Worm (Caenorhabditis elegans): ENCODE measurements around the gene F42F12.14.

Gene F42F12.14

ce11 chrX:12367498-12367897 lies 19.1 kb downstream of the F42F12.14 start (continued):
- TF ChIP-seq nhr-6 (tag; optimal IDR thresholded peaks at IDR 0.05) (no peak), lir-3 (tag; optimal IDR thresholded peaks at IDR 0.05) (no peak)

DNA sequence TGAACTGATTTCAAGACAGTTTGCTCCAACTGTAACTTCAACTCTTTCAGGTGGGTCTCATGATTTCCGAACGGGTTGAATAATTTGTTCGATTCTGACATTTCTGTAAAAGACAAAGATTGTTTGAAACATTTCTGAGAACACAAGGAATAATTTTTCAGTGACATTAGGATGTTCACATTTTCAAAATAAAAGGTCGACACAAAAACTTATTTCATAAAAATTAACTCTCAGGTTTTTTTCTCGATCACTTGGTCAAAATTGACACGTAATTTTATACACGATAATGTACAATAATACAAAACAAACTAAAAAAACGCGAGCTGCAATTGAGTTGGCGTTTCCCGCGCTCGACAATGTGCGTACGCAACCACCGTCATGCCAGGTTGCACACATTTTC lies 22.9 kb downstream of the F42F12.14 start, which contains the start of gene rif-1.2:
TSS of gene rif-1.2 (minus strand) at position 101 of the 400 bp plus-strand sequence.
- TF ChIP-seq ZK546.5 (tag; optimal IDR thresholded peaks at IDR 0.05) (no peak), ztf-11 (tag; optimal IDR thresholded peaks at IDR 0.05) (no peak), Y105C5A.15 (GFP tag; IDR thresholded peaks at IDR 0.05) (no peak), egl-27 (tag; optimal IDR thresholded peaks at IDR 0.05) (no peak), spr-1 (tag; optimal IDR thresholded peaks at IDR 0.05) (no peak), nhr-10 (tag; optimal IDR thresholded peaks at IDR 0.05) (no peak), nhr-6 (tag; optimal IDR thresholded peaks at IDR 0.05) (no peak), ces-1 (GFP tag; optimal IDR thresholded peaks at IDR 0.05) (no peak)

DNA sequence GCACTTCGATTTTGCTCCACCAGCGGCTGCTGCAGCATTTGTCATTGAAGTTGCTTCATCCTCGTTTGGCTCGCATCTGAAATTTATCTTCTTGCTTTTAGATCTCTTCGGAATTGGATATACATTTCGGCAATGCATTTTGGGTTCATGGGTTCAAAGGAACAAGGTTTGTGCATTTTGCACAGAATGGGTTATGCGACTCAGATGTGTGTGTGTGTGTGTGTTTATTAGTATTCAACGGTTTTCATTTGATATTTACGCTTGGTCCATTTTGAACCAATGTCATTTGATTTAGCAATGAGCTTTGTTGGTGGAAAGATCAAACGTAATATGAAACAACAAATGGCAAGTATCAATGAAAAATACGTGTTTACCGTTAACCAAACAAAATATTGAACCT lies 27.4 kb downstream of the F42F12.14 start:
- peak in 1 of 2 experiments; percentile 90 for TF ChIP-seq unc-62 (GFP tag; optimal IDR thresholded peaks at IDR 0.05 in 1 of 2)
- no peak for TF ChIP-seq unc-62 (tag; optimal IDR thresholded peaks at IDR 0.05)
- TF ChIP-seq fos-1 (tag; optimal IDR thresholded peaks at IDR 0.05), result no peak

- TF ChIP-seq T26A8.4 (GFP tag; IDR thresholded peaks at IDR 0.05) (no peak), unc-62 (GFP tag; optimal IDR thresholded peaks at IDR 0.05 in 1 of 2) (peak in 1 of 2 experiments; percentile 78), unc-62 (tag; optimal IDR thresholded peaks at IDR 0.05) (no peak)
Observed at ce11 chrX:12378293-12378692, 29.9 kb downstream of the F42F12.14 start, which contains the start of gene glb-13. TSS of gene glb-13 (minus strand) at chrX:12378393.

- TF ChIP-seq aha-1 (tag), result peak; percentile 21
- no peak for TF ChIP-seq attf-4 (tag; optimal IDR thresholded peaks at IDR 0.05)
- no peak for TF ChIP-seq ctbp-1 (GFP tag; IDR thresholded peaks at IDR 0.05)
Observed at ce11 chrX:12391380-12391779, 43.0 kb downstream of the F42F12.14 start, which contains the start of gene nekl-3. TSS of gene nekl-3 (minus strand) at chrX:12391480.

DNA sequence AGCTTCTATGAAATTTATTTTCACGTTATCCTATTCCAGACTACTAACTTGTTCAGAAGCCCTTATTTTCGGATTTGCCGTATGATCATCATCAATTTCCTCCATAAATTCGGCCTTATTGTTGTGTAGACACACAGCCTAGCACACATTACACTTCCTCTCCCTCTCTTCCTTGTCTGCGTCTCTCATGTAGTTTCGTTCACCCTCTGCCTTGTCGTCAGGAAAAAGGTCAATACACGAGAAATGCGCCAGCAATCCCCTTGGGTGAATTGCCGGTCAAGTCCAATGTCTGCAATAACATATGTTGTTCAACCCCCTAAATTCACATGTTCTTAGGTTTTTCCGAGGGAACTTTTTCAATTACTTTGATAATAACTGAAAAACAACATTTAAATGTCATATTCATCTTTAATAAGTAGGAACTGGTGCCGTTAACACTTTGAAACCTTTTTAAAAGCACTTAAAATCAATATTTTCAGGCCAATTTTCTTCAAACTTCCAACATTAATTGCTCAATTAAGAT lies 45.4 kb downstream of the F42F12.14 start, which contains the start of gene F17E5.2:
TSS of gene F17E5.2 (plus strand) at position 473 of the 523 bp plus-strand sequence.
- TF ChIP-seq pha-4 (GFP tag; IDR thresholded peaks at IDR 0.05), result peak; percentile 76; the same call in 1 of the 2 replicates
- TF ChIP-seq pha-4 (tag; optimal IDR thresholded peaks at IDR 0.05), result peak; percentile 98
- TF ChIP-seq ceh-82 (tag; optimal IDR thresholded peaks at IDR 0.05), result no peak
- no peak for TF ChIP-seq tag-97 (GFP tag; IDR thresholded peaks at IDR 0.05)
- peak; percentile 94 for TF ChIP-seq nhr-77 (tag; optimal IDR thresholded peaks at IDR 0.05)
- peak; percentile 75 for TF ChIP-seq zip-2 (tag; optimal IDR thresholded peaks at IDR 0.05)
- peak; percentile 91 for TF ChIP-seq nhr-102 (tag; optimal IDR thresholded peaks at IDR 0.05)
- peak; percentile 96 for TF ChIP-seq hmg-1.1 (GFP tag; IDR thresholded peaks at IDR 0.05)
- peak; percentile 12 for TF ChIP-seq nhr-25 (tag; optimal IDR thresholded peaks at IDR 0.05; ENCODE audit: borderline replicate concordance, insufficient read depth)
- TF ChIP-seq mxl-3 (GFP tag; optimal IDR thresholded peaks at IDR 0.05), result peak; percentile 94
- no peak for TF ChIP-seq madf-5 (GFP tag; IDR thresholded peaks at IDR 0.05)
- no peak for TF ChIP-seq Y5F2A.4 (GFP tag; optimal IDR thresholded peaks at IDR 0.05)
- TF ChIP-seq arid-1 (GFP tag; conservative IDR thresholded peaks at IDR 0.05), result 0 out of 2 replicates have a peak, but pooled peaks have one; percentile 60
- TF ChIP-seq saeg-2 (GFP tag; IDR thresholded peaks at IDR 0.05), result no peak
- TF ChIP-seq cey-2 (tag; optimal IDR thresholded peaks at IDR 0.05; ENCODE audit: borderline replicate concordance, insufficient read depth), result no peak
- no peak for TF ChIP-seq mdt-29 (GFP tag; IDR thresholded peaks at IDR 0.05)
- TF ChIP-seq zag-1 (tag; optimal IDR thresholded peaks at IDR 0.05), result no peak
- no peak for TF ChIP-seq lin-15B (tag; optimal IDR thresholded peaks at IDR 0.05)
- TF ChIP-seq hif-1 (tag; optimal IDR thresholded peaks at IDR 0.05), result peak; percentile 31 to 85
- peak; percentile 93 for TF ChIP-seq hlh-30 (tag; optimal IDR thresholded peaks at IDR 0.05; ENCODE audit: insufficient read depth)
- TF ChIP-seq unc-130 (GFP tag; optimal IDR thresholded peaks at IDR 0.05), result no peak
- peak; percentile 55 to 94 for TF ChIP-seq lsy-2 (tag; optimal IDR thresholded peaks at IDR 0.05)
- TF ChIP-seq dpl-1 (GFP tag; optimal IDR thresholded peaks at IDR 0.05), result peak; percentile 85
- peak; percentile 97 for TF ChIP-seq fkh-10 (GFP tag; optimal IDR thresholded peaks at IDR 0.05)
- no peak for TF ChIP-seq lin-39 (tag; optimal IDR thresholded peaks at IDR 0.05)
- peak; percentile 96 for TF ChIP-seq rbr-2 (tag; optimal IDR thresholded peaks at IDR 0.05)
